Worm (Caenorhabditis elegans) whole organism, young adult: ENCODE results near the gene Y38C1BA.1.
"Not testable (repeated sequence)": the region's sequence is repeated elsewhere in the genome, so short reads cannot be mapped to it uniquely, and the experiment has no call there.

Experiments
- B0019.2 ChIP-seq: fragments of 200-800 bp; sonication (Bioruptor generic); conservative IDR thresholded peaks from 2 replicates; pipeline ENCODE4 v1.3.6; 2022; ENCODE audit warnings: missing genetic modification reagents, missing genetic modification characterization, missing compliant biosample characterization
- C06A6.2 ChIP-seq: fragments of 200-800 bp; sonication (Bioruptor generic); conservative IDR thresholded peaks from 2 replicates; pipeline ENCODE4 v1.3.6; 2022; ENCODE audit warnings: missing genetic modification characterization, missing compliant biosample characterization
- D2030.7 ChIP-seq: fragments of 200-800 bp; sonication (Bioruptor generic); IDR thresholded peaks from 2 replicates; pipeline ENCODE4 v1.3.6; 2022; ENCODE audit warnings: missing genetic modification reagents, missing genetic modification characterization, missing compliant biosample characterization
- F37B4.10 ChIP-seq: fragments of 200-800 bp; sonication (Bioruptor generic); IDR thresholded peaks from 2 replicates; pipeline ENCODE4 v1.3.6; 2022; ENCODE audit warnings: missing genetic modification characterization, missing compliant biosample characterization
- F39B2.1 ChIP-seq: fragments of 200-800 bp; sonication (Bioruptor generic); IDR thresholded peaks from 2 replicates; pipeline ENCODE4 v1.3.6; 2022; ENCODE audit warnings: missing genetic modification reagents, missing genetic modification characterization, missing compliant biosample characterization
- F49E8.2 ChIP-seq: sonication (generic microtip); optimal IDR thresholded peaks from 3 replicates; lab custom pipeline; 2017; ENCODE audit warnings: missing genetic modification characterization, mild to moderate bottlenecking, missing compliant biosample characterization, antibody characterized with exemption, moderate library complexity; ENCODE audit not compliant: insufficient read depth
- F52B5.7 ChIP-seq: sonication (generic microtip); optimal IDR thresholded peaks from 2 replicates; lab custom pipeline; 2016; ENCODE audit warnings: mild to moderate bottlenecking, missing genetic modification characterization, missing compliant biosample characterization
- F57A8.1 ChIP-seq: fragments of 200-800 bp; sonication (Bioruptor generic); optimal IDR thresholded peaks from 2 replicates; lab custom pipeline; 2018; ENCODE audit warnings: mild to moderate bottlenecking, missing genetic modification characterization, moderate library complexity, missing compliant biosample characterization
- K11D2.4 ChIP-seq: fragments of 200-800 bp; sonication (Bioruptor generic); IDR thresholded peaks from 2 replicates; pipeline ENCODE4 v1.3.6; 2022; ENCODE audit warnings: missing genetic modification reagents, missing genetic modification characterization, missing compliant biosample characterization
- T07F8.4 ChIP-seq: sonication (generic microtip); optimal IDR thresholded peaks from 2 replicates; lab custom pipeline; 2016; ENCODE audit warnings: mild to moderate bottlenecking, missing genetic modification characterization, moderate library complexity, missing compliant biosample characterization
- Y53F4B.3 ChIP-seq: fragments of 200-800 bp; sonication (Bioruptor generic); IDR thresholded peaks from 2 replicates; pipeline ENCODE4 v1.3.6; 2022; ENCODE audit warnings: missing genetic modification reagents, missing genetic modification characterization, missing compliant biosample characterization
- Y56A3A.18 ChIP-seq: fragments of 200-800 bp; sonication (Bioruptor generic); IDR thresholded peaks from 2 replicates; pipeline ENCODE4 v1.3.6; 2022; ENCODE audit warnings: missing genetic modification reagents, missing genetic modification characterization, missing compliant biosample characterization
- Y79H2A.3 ChIP-seq: fragments of 200-800 bp; sonication (Bioruptor generic); conservative IDR thresholded peaks from 2 replicates; pipeline ENCODE4 v1.3.6; 2022; ENCODE audit warnings: missing genetic modification reagents, missing genetic modification characterization, missing compliant biosample characterization
- attf-6 ChIP-seq: fragments of 200-800 bp; sonication (Bioruptor generic); IDR thresholded peaks from 2 replicates; pipeline ENCODE4 v1.3.6; 2022; ENCODE audit warnings: missing genetic modification reagents, missing genetic modification characterization, missing compliant biosample characterization
- bed-1 ChIP-seq: fragments of 200-800 bp; sonication (Bioruptor generic); IDR thresholded peaks from 2 replicates; pipeline ENCODE4 v1.3.6; 2022; ENCODE audit warnings: missing genetic modification reagents, missing genetic modification characterization, missing compliant biosample characterization
- bed-2 ChIP-seq: fragments of 200-800 bp; sonication (Bioruptor generic); IDR thresholded peaks from 2 replicates; pipeline ENCODE4 v1.3.6; 2022; ENCODE audit warnings: missing genetic modification reagents, missing genetic modification characterization, missing compliant biosample characterization
- cebp-1 ChIP-seq, 2 experiments: fragments of 200-800 bp in 1 of 2; sonication (Bioruptor generic) in 1 of 2; sonication (generic microtip) in 1 of 2; IDR thresholded peaks in 1 of 2; optimal IDR thresholded peaks in 1 of 2; 2 replicates each; pipeline versions ENCODE4 v1.3.6 to Lab custom; 2017 to 2022; ENCODE audit warnings: missing compliant biosample characterization in 2 of 2, missing genetic modification characterization in 2 of 2, mild to moderate bottlenecking in 1 of 2, missing genetic modification reagents in 1 of 2, moderate library complexity in 1 of 2
- cebp-2 ChIP-seq: fragments of 200-800 bp; sonication (Bioruptor generic); IDR thresholded peaks from 2 replicates; pipeline ENCODE4 v1.3.6; 2022; ENCODE audit warnings: missing genetic modification characterization, missing compliant biosample characterization
- ceh-27 ChIP-seq: fragments of 200-800 bp; sonication (Bioruptor generic); optimal IDR thresholded peaks from 2 replicates; lab custom pipeline; 2018; ENCODE audit warnings: mild to moderate bottlenecking, missing genetic modification characterization, moderate library complexity, missing compliant biosample characterization
- ceh-40 ChIP-seq: fragments of 200-800 bp; sonication (Bioruptor generic); IDR thresholded peaks from 2 replicates; pipeline ENCODE4 v1.3.6; 2022; ENCODE audit warnings: missing genetic modification characterization, missing compliant biosample characterization
- ceh-58 ChIP-seq: fragments of 200-800 bp; sonication (Bioruptor generic); IDR thresholded peaks from 2 replicates; pipeline ENCODE4 v1.3.6; 2022; ENCODE audit warnings: missing genetic modification characterization, missing compliant biosample characterization
- efl-1 ChIP-seq: fragments of 150-350 bp; optimal IDR thresholded peaks from 2 replicates; lab custom pipeline; 2014; ENCODE audit warnings: missing biosample characterization, missing genetic modification reagents, missing genetic modification characterization
- egl-18 ChIP-seq: fragments of 200-800 bp; sonication (Bioruptor generic); IDR thresholded peaks from 2 replicates; pipeline ENCODE4 v1.3.6; 2022; ENCODE audit warnings: missing genetic modification reagents, missing genetic modification characterization, missing compliant biosample characterization
- egl-44 ChIP-seq: fragments of 200-800 bp; sonication (Bioruptor generic); IDR thresholded peaks from 2 replicates; pipeline ENCODE4 v1.3.6; 2022; ENCODE audit warnings: missing genetic modification reagents, missing genetic modification characterization, missing compliant biosample characterization
- ekl-4 ChIP-seq: fragments of 200-800 bp; sonication (Bioruptor generic); IDR thresholded peaks from 2 replicates; pipeline ENCODE4 v1.3.6; 2022; ENCODE audit warnings: missing genetic modification reagents, missing genetic modification characterization, missing compliant biosample characterization
- hmg-1.2 ChIP-seq: fragments of 200-800 bp; sonication (Bioruptor generic); IDR thresholded peaks from 2 replicates; pipeline ENCODE4 v1.3.6; 2022; ENCODE audit warnings: missing genetic modification reagents, missing genetic modification characterization, missing compliant biosample characterization
- lag-1 ChIP-seq: fragments of 200-800 bp; sonication (Bioruptor generic); IDR thresholded peaks from 2 replicates; pipeline ENCODE4 v1.3.6; 2022; ENCODE audit warnings: missing genetic modification reagents, missing genetic modification characterization, missing compliant biosample characterization
- lin-35 ChIP-seq, 3 experiments: fragments of 150-350 bp in 2 of 3; sonication (generic microtip) in 1 of 3; optimal IDR thresholded peaks; 2 replicates each; lab custom pipeline; 2014 to 2018; ENCODE audit warnings: missing biosample characterization in 3 of 3, missing genetic modification characterization in 3 of 3, missing genetic modification reagents in 3 of 3
- lin-40 ChIP-seq: sonication (generic microtip); optimal IDR thresholded peaks from 2 replicates; lab custom pipeline; 2016; ENCODE audit warnings: missing genetic modification characterization, mild to moderate bottlenecking, missing compliant biosample characterization, missing genotype, missing genetic modification reagents
- madf-6 ChIP-seq: fragments of 200-800 bp; sonication (Bioruptor generic); IDR thresholded peaks from 2 replicates; pipeline ENCODE4 v1.3.6; 2022; ENCODE audit warnings: missing genetic modification reagents, missing genetic modification characterization, missing compliant biosample characterization
- madf-8 ChIP-seq: fragments of 200-800 bp; sonication (Bioruptor generic); conservative IDR thresholded peaks from 2 replicates; pipeline ENCODE4 v1.3.6; 2022; ENCODE audit warnings: missing genetic modification reagents, missing genetic modification characterization, missing compliant biosample characterization
- nfya-2 ChIP-seq: fragments of 200-800 bp; sonication (Bioruptor generic); IDR thresholded peaks from 2 replicates; pipeline ENCODE4 v1.3.6; 2022; ENCODE audit warnings: missing genetic modification reagents, missing genetic modification characterization, missing compliant biosample characterization
- nhr-120 ChIP-seq: fragments of 200-800 bp; sonication (Bioruptor generic); IDR thresholded peaks from 2 replicates; pipeline ENCODE4 v1.3.6; 2022; ENCODE audit warnings: missing genetic modification characterization, missing compliant biosample characterization
- nhr-80 ChIP-seq: sonication (generic microtip); optimal IDR thresholded peaks from 2 replicates; lab custom pipeline; 2016; ENCODE audit warnings: missing genetic modification characterization, missing compliant biosample characterization
- pbrm-1 ChIP-seq: fragments of 200-800 bp; sonication (Bioruptor generic); IDR thresholded peaks from 2 replicates; pipeline ENCODE4 v1.3.6; 2022; ENCODE audit warnings: missing genetic modification reagents, missing genetic modification characterization, missing compliant biosample characterization
- snpc-4 ChIP-seq, 5 experiments: fragments of 150-350 bp in 1 of 5; sonication (generic microtip) in 4 of 5; optimal IDR thresholded peaks; 2 replicates each; lab custom pipeline; 2014 to 2018; ENCODE audit warnings: missing genetic modification characterization in 5 of 5, missing biosample characterization in 3 of 5, antibody characterized with exemption in 2 of 5, mild to moderate bottlenecking in 2 of 5, missing compliant biosample characterization in 2 of 5, missing genotype in 2 of 5, moderate library complexity in 2 of 5, missing genetic modification reagents in 1 of 5
- somi-1 ChIP-seq: fragments of 200-800 bp; sonication (Bioruptor generic); optimal IDR thresholded peaks from 2 replicates; lab custom pipeline; 2018; ENCODE audit warnings: mild to moderate bottlenecking, missing genetic modification characterization, missing compliant biosample characterization
- tbp1 ChIP-seq: fragments of 200-800 bp; sonication (Bioruptor generic); optimal IDR thresholded peaks from 2 replicates; lab custom pipeline; 2018; ENCODE audit warnings: mild to moderate bottlenecking, missing genetic modification characterization, missing compliant biosample characterization
- ztf-25 ChIP-seq: fragments of 200-800 bp; sonication (Bioruptor generic); IDR thresholded peaks from 2 replicates; pipeline ENCODE4 v1.3.6; 2022; ENCODE audit warnings: missing genetic modification reagents, missing genetic modification characterization, missing compliant biosample characterization
- ztf-6 ChIP-seq: fragments of 200-800 bp; sonication (Bioruptor generic); IDR thresholded peaks from 2 replicates; pipeline ENCODE4 v1.3.6; 2022; ENCODE audit warnings: missing genetic modification reagents, missing genetic modification characterization, missing compliant biosample characterization

The Y38C1BA.1 gene

ce11 chrIV:1837134-1837533 is 33.4 kb upstream of the Y38C1BA.1 start:
- TF ChIP-seq nhr-80 (tag; lab: Kevin White, UChicago) (peak; percentile 80), hmg-1.2 (GFP tag; lab: Robert Waterston, UW) (peak; percentile 71; the same call in 1 of the 2 replicates), snpc-4 (GFP tag; optimal IDR thresholded peaks at IDR 0.05; lab: Kevin White, UChicago) (no peak), snpc-4 (tag; optimal IDR thresholded peaks at IDR 0.05; lab: Kevin White, UChicago) (peak in 2 of 4 experiments; percentile 50 to 62), cebp-1 (GFP tag; IDR thresholded peaks at IDR 0.05; lab: Robert Waterston, UW) (no peak), cebp-1 (tag; optimal IDR thresholded peaks at IDR 0.05; lab: Kevin White, UChicago) (peak; percentile 40), ceh-27 (GFP tag; lab: Kevin White, UChicago) (no peak), tbp1 (GFP tag; lab: Kevin White, UChicago) (peak; percentile 7), lin-40 (tag; lab: Kevin White, UChicago) (peak; percentile 5), F57A8.1 (GFP tag; lab: Kevin White, UChicago) (no peak), somi-1 (GFP tag; lab: Kevin White, UChicago) (peak; percentile 13)
- TF ChIP-seq, all 124 proteins: peak for 7

DNA sequence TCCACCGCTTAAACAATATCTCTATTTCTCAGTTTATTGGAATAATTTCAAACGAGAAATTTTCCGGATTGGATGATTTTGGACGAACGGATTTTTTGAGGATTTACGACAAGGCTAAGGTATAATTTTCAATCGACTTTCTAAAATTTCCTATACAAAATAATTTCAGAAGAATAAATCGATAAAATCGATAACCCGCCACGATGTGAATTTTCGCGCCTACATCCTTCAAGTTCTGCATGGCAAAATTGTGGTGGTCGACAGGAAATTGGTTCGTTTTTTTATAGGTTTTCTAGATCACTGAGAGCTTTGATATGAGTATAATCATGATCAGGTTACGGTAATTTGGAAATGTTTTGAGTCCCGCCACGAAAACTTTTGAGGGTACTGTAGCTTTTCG is 31.2 kb upstream of the Y38C1BA.1 start:
- TF ChIP-seq nfya-2 (GFP tag; lab: Robert Waterston, UW) (no peak), Y56A3A.18 (GFP tag; lab: Robert Waterston, UW) (no peak)

- no peak for TF ChIP-seq efl-1 (GFP tag; lab: Kevin White, UChicago)
- TF ChIP-seq nhr-80 (tag; lab: Kevin White, UChicago): peak; percentile 28
Measured at ce11 chrIV:1834242-1834641, 30.5 kb upstream of the Y38C1BA.1 start, which contains the start of gene ccm-2. Gene ccm-2 (plus strand): TSS chrIV:1834628.

- no peak for TF ChIP-seq F49E8.2 (tag; lab: Kevin White, UChicago)
- TF ChIP-seq T07F8.4 (tag; lab: Kevin White, UChicago): no peak
- TF ChIP-seq Y53F4B.3 (GFP tag; lab: Robert Waterston, UW): no peak
- TF ChIP-seq lin-35 (GFP tag; optimal IDR thresholded peaks at IDR 0.05; lab: Kevin White, UChicago): no peak
- no peak for TF ChIP-seq C06A6.2 (GFP tag; lab: Robert Waterston, UW)
- TF ChIP-seq egl-18 (GFP tag; lab: Robert Waterston, UW): no peak
- no peak for TF ChIP-seq F52B5.7
Measured at ce11 chrIV:1833115-1833514, 29.3 kb upstream of the Y38C1BA.1 start.

DNA sequence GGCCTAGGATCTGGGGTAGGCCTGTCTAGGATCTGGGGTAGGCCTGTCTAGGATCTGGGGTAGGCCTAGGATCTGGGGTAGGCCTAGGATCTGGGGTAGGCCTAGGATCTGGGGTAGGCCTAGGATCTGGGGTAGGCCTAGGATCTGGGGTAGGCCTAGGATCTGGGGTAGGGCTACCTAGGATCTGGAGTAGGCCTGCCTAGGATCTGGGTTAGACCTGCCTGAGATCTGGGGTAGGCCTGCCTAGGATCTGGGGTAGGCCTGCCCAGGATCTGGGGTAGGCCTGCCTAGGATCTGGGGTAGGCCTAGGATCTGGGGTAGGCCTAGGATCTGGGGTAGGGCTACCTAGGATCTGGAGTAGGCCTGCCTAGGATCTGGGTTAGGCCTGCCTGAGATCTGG is 27.4 kb upstream of the Y38C1BA.1 start:
- TF ChIP-seq ztf-6 (GFP tag; lab: Robert Waterston, UW) (peak; percentile 98), F39B2.1 (GFP tag; lab: Robert Waterston, UW) (peak; percentile 97), cebp-1 (GFP tag; IDR thresholded peaks at IDR 0.05; lab: Robert Waterston, UW) (peak; percentile 80), B0019.2 (peak; percentile 92), Y79H2A.3 (GFP tag; lab: Robert Waterston, UW) (peak; percentile 66; the same call in 1 of the 2 replicates), K11D2.4 (peak; percentile 90), egl-18 (GFP tag; lab: Robert Waterston, UW) (peak; percentile 85; the same call in 1 of the 2 replicates), egl-44 (peak; percentile 98), madf-8 (peak; percentile 43), attf-6 (GFP tag; lab: Robert Waterston, UW) (peak; percentile 91), madf-6 (GFP tag; lab: Robert Waterston, UW) (peak; percentile 77), ceh-40 (GFP tag; lab: Robert Waterston, UW) (peak; percentile 92), ekl-4 (GFP tag; lab: Robert Waterston, UW) (peak; percentile 95), nhr-120 (GFP tag; lab: Robert Waterston, UW) (peak; percentile 98), cebp-2 (GFP tag; lab: Robert Waterston, UW) (peak; percentile 99), ztf-25 (GFP tag; lab: Robert Waterston, UW) (peak; percentile 98), F37B4.10 (GFP tag; lab: Robert Waterston, UW) (peak; percentile 98; the same call in 1 of the 2 replicates), D2030.7 (GFP tag; lab: Robert Waterston, UW) (peak; percentile 94), bed-2 (GFP tag; lab: Robert Waterston, UW) (peak; percentile 96), bed-1 (peak; percentile 99), ceh-58 (GFP tag; lab: Robert Waterston, UW) (peak; percentile 99), lag-1 (peak; percentile 99), pbrm-1 (peak; percentile 91)
- TF ChIP-seq cebp-1 (tag; optimal IDR thresholded peaks at IDR 0.05; lab: Kevin White, UChicago): not testable (repeated sequence)
